Worm (Caenorhabditis elegans): ENCODE results near the gene B0035.18.

- TF ChIP-seq unc-130 (GFP tag; optimal IDR thresholded peaks at IDR 0.05) (no peak), T26A5.8 (tag; optimal IDR thresholded peaks at IDR 0.05) (no peak), fkh-3 (tag; optimal IDR thresholded peaks at IDR 0.05) (no peak), pha-4 (tag; optimal IDR thresholded peaks at IDR 0.05) (no peak), Y53G8AR.9 (GFP tag; conservative IDR thresholded peaks at IDR 0.05) (no peak), snpc-4 (GFP tag; optimal IDR thresholded peaks at IDR 0.05) (no peak), snpc-4 (tag; optimal IDR thresholded peaks at IDR 0.05) (no peak), ZK185.1 (tag; optimal IDR thresholded peaks at IDR 0.05; ENCODE audit: poor library complexity, severe bottlenecking) (no peak), zim-3 (tag; optimal IDR thresholded peaks at IDR 0.05) (no peak), dpl-1 (GFP tag; optimal IDR thresholded peaks at IDR 0.05) (no peak)
Observed at ce11 chrIV:11350809-11351208, 30.7 kb downstream of the B0035.18 start.
